Worm (Caenorhabditis elegans) whole organism, young adult: Measurements from ENCODE around the gene laat-1.
A peak's percentile ranks its signal among the peaks of the same experiment; 100 is the strongest.

Source experiments
- B0019.2 ChIP-seq: fragments of 200-800 bp; sonication (Bioruptor generic); conservative IDR thresholded peaks from 2 replicates; pipeline ENCODE4 v1.3.6; 2022; ENCODE audit warnings: missing genetic modification reagents, missing genetic modification characterization, missing compliant biosample characterization
- B0336.3 ChIP-seq: fragments of 200-800 bp; sonication (Bioruptor generic); IDR thresholded peaks from 2 replicates; pipeline ENCODE4 v1.3.6; 2022; ENCODE audit warnings: missing genetic modification characterization, missing compliant biosample characterization
- F10E7.11 ChIP-seq: sonication (generic microtip); optimal IDR thresholded peaks from 2 replicates; lab custom pipeline; 2017; ENCODE audit warnings: mild to moderate bottlenecking, missing genetic modification characterization, moderate library complexity, missing compliant biosample characterization
- F39B2.1 ChIP-seq: fragments of 200-800 bp; sonication (Bioruptor generic); IDR thresholded peaks from 2 replicates; pipeline ENCODE4 v1.3.6; 2022; ENCODE audit warnings: missing genetic modification reagents, missing genetic modification characterization, missing compliant biosample characterization
- F55B11.4 ChIP-seq: sonication (generic microtip); optimal IDR thresholded peaks from 2 replicates; lab custom pipeline; 2016; ENCODE audit warnings: missing compliant biosample characterization, missing genetic modification characterization, borderline replicate concordance; ENCODE audit not compliant: insufficient read depth
- F57A8.1 ChIP-seq: fragments of 200-800 bp; sonication (Bioruptor generic); optimal IDR thresholded peaks from 2 replicates; lab custom pipeline; 2018; ENCODE audit warnings: mild to moderate bottlenecking, missing genetic modification characterization, moderate library complexity, missing compliant biosample characterization
- F57C9.4 ChIP-seq: sonication (generic microtip); optimal IDR thresholded peaks from 2 replicates; lab custom pipeline; 2017; ENCODE audit warnings: mild to moderate bottlenecking, missing genetic modification characterization, missing compliant biosample characterization
- T26A5.8 ChIP-seq: sonication (generic microtip); optimal IDR thresholded peaks from 2 replicates; lab custom pipeline; 2016; ENCODE audit warnings: missing genetic modification characterization, missing compliant biosample characterization
- Y53G8AR.9 ChIP-seq: fragments of 200-800 bp; sonication (Bioruptor generic); conservative IDR thresholded peaks from 2 replicates; pipeline ENCODE4 v1.3.6; 2022; ENCODE audit warnings: missing genetic modification reagents, missing genetic modification characterization, missing compliant biosample characterization
- ZK185.1 ChIP-seq: sonication (generic microtip); optimal IDR thresholded peaks from 2 replicates; lab custom pipeline; 2016; ENCODE audit warnings: mild to moderate bottlenecking, missing genetic modification characterization, missing compliant biosample characterization; ENCODE audit not compliant: poor library complexity, severe bottlenecking
- akir-1 ChIP-seq: fragments of 200-800 bp; sonication (Bioruptor generic); optimal IDR thresholded peaks from 2 replicates; lab custom pipeline; 2018; ENCODE audit warnings: mild to moderate bottlenecking, missing genetic modification characterization, moderate library complexity, missing compliant biosample characterization
- ama-1 ChIP-seq, 3 experiments: fragments of 150-350 bp in 1 of 3; sonication (generic microtip) in 2 of 3; optimal IDR thresholded peaks; 2 replicates each; lab custom pipeline; 2014 to 2018; ENCODE audit warnings: missing biosample characterization in 2 of 3, missing genetic modification characterization in 2 of 3, missing genetic modification reagents in 2 of 3
- aptf-2 ChIP-seq: fragments of 200-800 bp; sonication (Bioruptor generic); conservative IDR thresholded peaks from 2 replicates; pipeline ENCODE4 v1.3.6; 2022; ENCODE audit warnings: missing genetic modification reagents, missing genetic modification characterization, missing compliant biosample characterization
- attf-3 ChIP-seq: fragments of 200-800 bp; sonication (Bioruptor generic); conservative IDR thresholded peaks from 2 replicates; pipeline ENCODE4 v1.3.6; 2022; ENCODE audit warnings: missing genetic modification reagents, missing genetic modification characterization, missing compliant biosample characterization
- bed-2 ChIP-seq: fragments of 200-800 bp; sonication (Bioruptor generic); IDR thresholded peaks from 2 replicates; pipeline ENCODE4 v1.3.6; 2022; ENCODE audit warnings: missing genetic modification reagents, missing genetic modification characterization, missing compliant biosample characterization
- cebp-2 ChIP-seq: fragments of 200-800 bp; sonication (Bioruptor generic); IDR thresholded peaks from 2 replicates; pipeline ENCODE4 v1.3.6; 2022; ENCODE audit warnings: missing genetic modification characterization, missing compliant biosample characterization
- ceh-100 ChIP-seq: fragments of 200-800 bp; sonication (Bioruptor generic); IDR thresholded peaks from 2 replicates; pipeline ENCODE4 v1.3.6; 2022; ENCODE audit warnings: missing genetic modification reagents, missing genetic modification characterization, missing compliant biosample characterization
- die-1 ChIP-seq: sonication (generic microtip); optimal IDR thresholded peaks from 2 replicates; lab custom pipeline; 2016; ENCODE audit warnings: missing genotype, mild to moderate bottlenecking, missing genetic modification characterization, missing compliant biosample characterization
- dpl-1 ChIP-seq: fragments of 150-350 bp; optimal IDR thresholded peaks from 2 replicates; lab custom pipeline; 2014; ENCODE audit warnings: missing biosample characterization, missing genetic modification reagents, missing genetic modification characterization
- egl-44 ChIP-seq: fragments of 200-800 bp; sonication (Bioruptor generic); IDR thresholded peaks from 2 replicates; pipeline ENCODE4 v1.3.6; 2022; ENCODE audit warnings: missing genetic modification reagents, missing genetic modification characterization, missing compliant biosample characterization
- egrh-3 ChIP-seq: fragments of 200-800 bp; sonication (Bioruptor generic); IDR thresholded peaks from 2 replicates; pipeline ENCODE4 v1.3.6; 2022; ENCODE audit warnings: missing genetic modification reagents, missing genetic modification characterization, missing compliant biosample characterization
- hmg-1.2 ChIP-seq: fragments of 200-800 bp; sonication (Bioruptor generic); IDR thresholded peaks from 2 replicates; pipeline ENCODE4 v1.3.6; 2022; ENCODE audit warnings: missing genetic modification reagents, missing genetic modification characterization, missing compliant biosample characterization
- hmg-20 ChIP-seq: fragments of 200-800 bp; sonication (Bioruptor generic); IDR thresholded peaks from 2 replicates; pipeline ENCODE4 v1.3.6; 2022; ENCODE audit warnings: missing genetic modification reagents, missing genetic modification characterization, missing compliant biosample characterization
- hrde-1 ChIP-seq: sonication (generic microtip); optimal IDR thresholded peaks from 2 replicates; lab custom pipeline; 2016; ENCODE audit warnings: missing genetic modification characterization, mild to moderate bottlenecking, missing compliant biosample characterization, moderate library complexity, missing genotype, missing genetic modification reagents, borderline replicate concordance
- hsf-1 ChIP-seq: fragments of 200-800 bp; sonication (Bioruptor generic); IDR thresholded peaks from 2 replicates; pipeline ENCODE4 v1.3.6; 2022; ENCODE audit warnings: missing genetic modification reagents, missing genetic modification characterization, missing compliant biosample characterization
- lin-40 ChIP-seq: sonication (generic microtip); optimal IDR thresholded peaks from 2 replicates; lab custom pipeline; 2016; ENCODE audit warnings: missing genetic modification characterization, mild to moderate bottlenecking, missing compliant biosample characterization, missing genotype, missing genetic modification reagents
- lin-54 ChIP-seq: fragments of 200-800 bp; sonication (Bioruptor generic); optimal IDR thresholded peaks from 2 replicates; lab custom pipeline; 2018; ENCODE audit warnings: mild to moderate bottlenecking, missing genetic modification characterization, missing compliant biosample characterization
- lir-1 ChIP-seq: fragments of 200-800 bp; sonication (Bioruptor generic); conservative IDR thresholded peaks from 2 replicates; pipeline ENCODE4 v1.3.6; 2022; ENCODE audit warnings: missing genetic modification reagents, missing genetic modification characterization, missing compliant biosample characterization
- lsl-1 ChIP-seq: fragments of 200-800 bp; sonication (Bioruptor generic); optimal IDR thresholded peaks from 2 replicates; lab custom pipeline; 2018; ENCODE audit warnings: mild to moderate bottlenecking, missing genetic modification characterization, moderate library complexity, missing compliant biosample characterization
- mcd-1 ChIP-seq: fragments of 200-800 bp; sonication (Bioruptor generic); IDR thresholded peaks from 2 replicates; pipeline ENCODE4 v1.3.6; 2022; ENCODE audit warnings: missing genetic modification reagents, missing genetic modification characterization, missing compliant biosample characterization
- mel-28 ChIP-seq: sonication (generic microtip); optimal IDR thresholded peaks from 2 replicates; lab custom pipeline; 2016; ENCODE audit warnings: borderline replicate concordance, mild to moderate bottlenecking, missing genetic modification characterization, missing compliant biosample characterization
- nfya-1 ChIP-seq: sonication (generic microtip); optimal IDR thresholded peaks from 2 replicates; lab custom pipeline; 2017; ENCODE audit warnings: antibody characterized with exemption, missing compliant biosample characterization, missing genetic modification characterization, borderline replicate concordance; ENCODE audit not compliant: insufficient read depth
- nhr-80 ChIP-seq: sonication (generic microtip); optimal IDR thresholded peaks from 2 replicates; lab custom pipeline; 2016; ENCODE audit warnings: missing genetic modification characterization, missing compliant biosample characterization
- pbrm-1 ChIP-seq: fragments of 200-800 bp; sonication (Bioruptor generic); IDR thresholded peaks from 2 replicates; pipeline ENCODE4 v1.3.6; 2022; ENCODE audit warnings: missing genetic modification reagents, missing genetic modification characterization, missing compliant biosample characterization
- pha-4 ChIP-seq: fragments of 150-350 bp; sonication (generic microtip); optimal IDR thresholded peaks from 2 replicates; lab custom pipeline; 2014; ENCODE audit warnings: missing biosample characterization, missing genetic modification reagents, missing genetic modification characterization
- rec-8 ChIP-seq, 2 experiments: sonication (generic microtip); optimal IDR thresholded peaks; 2 replicates each; lab custom pipeline; 2016; ENCODE audit warnings: mild to moderate bottlenecking in 2 of 2, missing genetic modification characterization in 2 of 2, missing genetic modification reagents in 2 of 2, missing genotype in 2 of 2, missing biosample characterization in 1 of 2, missing compliant biosample characterization in 1 of 2, moderate library complexity in 1 of 2
- sdz-38 ChIP-seq: sonication (generic microtip); optimal IDR thresholded peaks from 2 replicates; lab custom pipeline; 2016; ENCODE audit warnings: missing genotype, missing genetic modification characterization, missing compliant biosample characterization
- sea-2 ChIP-seq: fragments of 200-800 bp; sonication (Bioruptor generic); IDR thresholded peaks from 2 replicates; pipeline ENCODE4 v1.3.6; 2022; ENCODE audit warnings: missing genetic modification characterization, missing compliant biosample characterization
- snpc-1.1 ChIP-seq: sonication (generic microtip); optimal IDR thresholded peaks from 2 replicates; lab custom pipeline; 2017; ENCODE audit warnings: missing genetic modification characterization, mild to moderate bottlenecking, missing compliant biosample characterization, antibody characterized with exemption, moderate library complexity, missing genotype, missing genetic modification reagents; ENCODE audit not compliant: insufficient read depth
- snpc-3.4 ChIP-seq: sonication (generic microtip); optimal IDR thresholded peaks from 2 replicates; lab custom pipeline; 2017; ENCODE audit warnings: missing genetic modification characterization, mild to moderate bottlenecking, missing compliant biosample characterization, antibody characterized with exemption, moderate library complexity, missing genotype, missing genetic modification reagents
- sptf-2 ChIP-seq: fragments of 200-800 bp; sonication (Bioruptor generic); optimal IDR thresholded peaks from 2 replicates; lab custom pipeline; 2018; ENCODE audit warnings: mild to moderate bottlenecking, missing genetic modification characterization, missing compliant biosample characterization
- unc-130 ChIP-seq: sonication (generic microtip); optimal IDR thresholded peaks from 2 replicates; lab custom pipeline; 2016; ENCODE audit warnings: missing genetic modification reagents, missing genetic modification characterization, missing compliant biosample characterization
- unc-62 ChIP-seq: fragments of 150-350 bp; optimal IDR thresholded peaks from 2 replicates; lab custom pipeline; 2014; ENCODE audit warnings: missing biosample characterization, missing genetic modification reagents, missing genetic modification characterization
- xnd-1 ChIP-seq: sonication (generic microtip); optimal IDR thresholded peaks from 2 replicates; lab custom pipeline; 2016; ENCODE audit warnings: missing genotype, missing genetic modification reagents, missing genetic modification characterization, missing compliant biosample characterization
- zim-3 ChIP-seq: sonication (generic microtip); optimal IDR thresholded peaks from 2 replicates; lab custom pipeline; 2017; ENCODE audit warnings: mild to moderate bottlenecking, missing genetic modification characterization, moderate library complexity, missing compliant biosample characterization
- ztf-18 ChIP-seq: sonication (generic microtip); optimal IDR thresholded peaks from 2 replicates; lab custom pipeline; 2016; ENCODE audit warnings: missing genotype, mild to moderate bottlenecking, missing genetic modification characterization, missing compliant biosample characterization
- ztf-26 ChIP-seq: sonication (generic microtip); optimal IDR thresholded peaks from 2 replicates; lab custom pipeline; 2017; ENCODE audit warnings: missing genetic modification characterization, missing compliant biosample characterization

The laat-1 gene

ce11 chrII:255124-255523, 17.5 kb upstream of the laat-1 start (continued):
- TF ChIP-seq F39B2.1 (GFP tag; lab: Robert Waterston, UW) (no peak), B0336.3 (GFP tag; lab: Robert Waterston, UW) (peak; percentile 95), xnd-1 (tag; lab: Kevin White, UChicago) (peak; percentile 14), egl-44 (GFP tag; lab: Robert Waterston, UW) (0 out of 2 replicates have a peak, but pooled peaks have one; percentile 41), snpc-1.1 (tag; lab: Kevin White, UChicago) (peak; percentile 86), mel-28 (tag; lab: Kevin White, UChicago) (peak; percentile 70), snpc-3.4 (tag; lab: Kevin White, UChicago) (peak; percentile 77), F57A8.1 (GFP tag; lab: Kevin White, UChicago) (peak; percentile 13), dpl-1 (GFP tag; lab: Kevin White, UChicago) (peak; percentile 79), akir-1 (peak; percentile 18), unc-130 (GFP tag; lab: Kevin White, UChicago) (peak; percentile 75), nhr-80 (tag; lab: Kevin White, UChicago) (peak; percentile 70), hsf-1 (GFP tag; lab: Robert Waterston, UW) (no peak), lin-40 (tag; lab: Kevin White, UChicago) (peak; percentile 94), F55B11.4 (tag; lab: Kevin White, UChicago) (no peak), F57C9.4 (tag; lab: Kevin White, UChicago) (no peak), pha-4 (tag; lab: Kevin White, UChicago) (peak; percentile 65), cebp-2 (GFP tag; lab: Robert Waterston, UW) (0 out of 2 replicates have a peak, but pooled peaks have one; percentile 35), sptf-2 (GFP tag; lab: Kevin White, UChicago) (no peak), egrh-3 (GFP tag; lab: Robert Waterston, UW) (peak; percentile 44), sdz-38 (tag; lab: Kevin White, UChicago) (no peak), hmg-20 (peak; percentile 73), ama-1 (optimal IDR thresholded peaks at IDR 0.05; lab: Kevin White, UChicago) (no peak), ama-1 (GFP tag; optimal IDR thresholded peaks at IDR 0.05; lab: Kevin White, UChicago) (peak; percentile 7 to 67), aptf-2 (GFP tag; lab: Robert Waterston, UW) (peak; percentile 68; the same call in 1 of the 2 replicates), pbrm-1 (peak; percentile 94), nfya-1 (tag; lab: Kevin White, UChicago) (no peak), lin-54 (GFP tag; lab: Kevin White, UChicago) (peak; percentile 91), zim-3 (tag; lab: Kevin White, UChicago) (peak; percentile 48), ZK185.1 (peak; percentile 95), lsl-1 (GFP tag; lab: Kevin White, UChicago) (peak; percentile 71), die-1 (tag; lab: Kevin White, UChicago) (peak; percentile 23), hrde-1 (tag; lab: Kevin White, UChicago) (peak; percentile 28), rec-8 (tag; optimal IDR thresholded peaks at IDR 0.05; lab: Kevin White, UChicago) (peak in 1 of 2 experiments; percentile 72), Y53G8AR.9 (GFP tag; lab: Robert Waterston, UW) (peak; percentile 91), F10E7.11 (tag; lab: Kevin White, UChicago) (no peak), B0019.2 (GFP tag; lab: Robert Waterston, UW) (peak; percentile 69), attf-3 (GFP tag; lab: Robert Waterston, UW) (peak; percentile 80), ztf-26 (tag; lab: Kevin White, UChicago) (peak; percentile 76), sea-2 (GFP tag; lab: Robert Waterston, UW) (no peak), unc-62 (GFP tag; lab: Kevin White, UChicago) (no peak), ceh-100 (GFP tag; lab: Robert Waterston, UW) (peak; percentile 86), bed-2 (GFP tag; lab: Robert Waterston, UW) (no peak), ztf-18 (tag; lab: Kevin White, UChicago) (peak; percentile 83), mcd-1 (GFP tag; lab: Robert Waterston, UW) (peak; percentile 100), T26A5.8 (tag; lab: Kevin White, UChicago) (no peak), lir-1 (GFP tag; lab: Robert Waterston, UW) (peak; percentile 87), hmg-1.2 (GFP tag; lab: Robert Waterston, UW) (peak; percentile 73)
